Fruit fly (Drosophila melanogaster): ENCODE results near the gene Surf6.

DNA sequence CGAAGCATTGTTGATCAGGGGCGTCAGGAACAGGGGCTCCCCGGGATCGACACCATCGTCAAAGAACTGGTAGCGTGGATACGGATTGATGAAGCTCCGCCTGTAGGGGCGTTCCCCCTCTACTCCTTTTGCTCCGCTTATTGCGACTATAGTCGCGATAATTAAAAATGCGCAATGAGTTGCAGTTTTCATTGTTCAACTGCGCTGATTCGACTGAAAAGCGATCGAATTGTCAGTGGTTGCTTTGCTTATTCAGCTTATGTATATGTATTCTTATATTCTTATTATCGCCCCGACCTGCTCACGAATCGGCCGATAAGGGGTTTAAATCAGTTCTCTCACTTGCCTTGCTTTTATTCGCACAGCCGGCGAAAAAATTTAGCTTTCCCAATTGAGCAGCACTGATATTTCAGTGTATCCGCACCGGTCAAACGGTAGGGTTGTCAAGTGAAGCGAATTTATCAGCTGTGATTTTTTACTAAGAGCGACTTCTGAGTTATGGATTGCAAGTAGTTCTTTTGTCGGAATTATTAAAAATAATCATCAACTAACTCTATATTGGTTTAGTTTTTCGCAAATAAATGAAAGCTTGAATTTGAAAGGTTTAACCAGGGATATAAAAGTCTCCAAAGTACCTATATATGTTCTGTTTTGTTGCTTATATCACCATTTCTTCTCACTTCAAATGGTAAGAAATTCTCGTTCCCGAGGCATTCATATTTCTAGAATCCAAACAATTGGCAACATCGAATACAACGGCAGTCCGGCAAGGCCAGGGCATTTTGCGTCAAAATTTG lies 40.5 kb downstream of the Surf6 start, which contains the start of the genes CG4572 and CG4686:
- no peak for TF ChIP-seq Rel (GFP tag; optimal IDR thresholded peaks at IDR 0.05)
- peak; percentile 95 for TF ChIP-seq Rel (tag; optimal IDR thresholded peaks at IDR 0.05)
- peak; percentile 79 for TF ChIP-seq h (GFP tag; optimal IDR thresholded peaks at IDR 0.05)
- no peak for TF ChIP-seq Jra (GFP tag; optimal IDR thresholded peaks at IDR 0.05)
- peak; percentile 66 for TF ChIP-seq Hr83 (GFP tag; optimal IDR thresholded peaks at IDR 0.05; ENCODE audit: poor library complexity, severe bottlenecking)

All from whole organism, wandering third instar larva.